Worm (Caenorhabditis elegans) whole organism, L4 larva: ENCODE results near the gene Y39F10C.1.

ENCODE experiments used
- F10B5.3 ChIP-seq: sonication (generic microtip); optimal IDR thresholded peaks from 2 replicates; lab custom pipeline; 2016; ENCODE audit warnings: mild to moderate bottlenecking, missing genetic modification characterization, missing compliant biosample characterization
- ZK337.2 ChIP-seq: fragments of 200-800 bp; sonication (Bioruptor generic); IDR thresholded peaks from 2 replicates; pipeline ENCODE4 v1.3.6; 2022; ENCODE audit warnings: missing genetic modification reagents, missing genetic modification characterization, missing compliant biosample characterization
- aha-1 ChIP-seq: fragments of 150-350 bp; peaks from one replicate; lab custom pipeline; 2014; ENCODE audit warnings: missing biosample characterization, missing genetic modification characterization
- attf-4 ChIP-seq: sonication (generic microtip); optimal IDR thresholded peaks from 3 replicates; lab custom pipeline; 2017; ENCODE audit warnings: missing biosample characterization, missing genetic modification characterization
- daf-12 ChIP-seq: fragments of 150-350 bp; optimal IDR thresholded peaks from 2 replicates; lab custom pipeline; 2014; ENCODE audit warnings: missing biosample characterization, missing genetic modification reagents, missing genetic modification characterization
- daf-16 ChIP-seq, 3 experiments: sonication (generic microtip); optimal IDR thresholded peaks; 2 replicates each; lab custom pipeline; 2016 to 2017; ENCODE audit warnings: missing genetic modification characterization in 3 of 3, missing genetic modification reagents in 3 of 3, mild to moderate bottlenecking in 2 of 3, missing compliant biosample characterization in 2 of 3, missing biosample characterization in 1 of 3, moderate library complexity in 1 of 3
- dpl-1 ChIP-seq: fragments of 150-350 bp; optimal IDR thresholded peaks from 2 replicates; lab custom pipeline; 2014; ENCODE audit warnings: missing biosample characterization, missing genetic modification reagents, missing genetic modification characterization
- dve-1 ChIP-seq: sonication (generic microtip); optimal IDR thresholded peaks from 2 replicates; lab custom pipeline; 2017; ENCODE audit warnings: antibody characterized with exemption, mild to moderate bottlenecking, missing genetic modification characterization, missing compliant biosample characterization; ENCODE audit not compliant: insufficient read depth
- hif-1 ChIP-seq, 2 experiments: sonication (generic microtip); optimal IDR thresholded peaks; 2 replicates each; lab custom pipeline; 2016 to 2017; ENCODE audit warnings: missing compliant biosample characterization in 2 of 2, missing genetic modification characterization in 2 of 2, missing genetic modification reagents in 2 of 2, missing genotype in 2 of 2, mild to moderate bottlenecking in 1 of 2
- lim-7 ChIP-seq: fragments of 200-800 bp; sonication (Bioruptor generic); IDR thresholded peaks from 2 replicates; pipeline ENCODE4 v1.3.6; 2022; ENCODE audit warnings: missing genetic modification characterization, missing compliant biosample characterization
- lin-1 ChIP-seq: fragments of 200-800 bp; sonication (Bioruptor generic); IDR thresholded peaks from 2 replicates; pipeline ENCODE4 v1.3.6; 2022; ENCODE audit warnings: missing genetic modification reagents, missing genetic modification characterization, missing compliant biosample characterization
- lin-13 ChIP-seq: fragments of 150-350 bp; optimal IDR thresholded peaks from 2 replicates; lab custom pipeline; 2014; ENCODE audit warnings: missing biosample characterization, missing genetic modification reagents, missing genetic modification characterization
- madf-5 ChIP-seq, 2 experiments: fragments of 200-800 bp; sonication (Bioruptor generic); IDR thresholded peaks; 2 replicates each; pipeline ENCODE4 v1.3.6; 2022; ENCODE audit warnings: missing compliant biosample characterization in 2 of 2, missing genetic modification characterization in 2 of 2
- mdl-1 ChIP-seq, 2 experiments: fragments of 150-350 bp in 1 of 2; sonication (generic microtip) in 1 of 2; optimal IDR thresholded peaks; 2 replicates each; lab custom pipeline; 2014 to 2017; ENCODE audit warnings: missing biosample characterization in 2 of 2, missing genetic modification characterization in 2 of 2
- mes-2 ChIP-seq: sonication (generic microtip); optimal IDR thresholded peaks from 2 replicates; lab custom pipeline; 2016; ENCODE audit warnings: missing genotype, mild to moderate bottlenecking, missing genetic modification characterization, missing compliant biosample characterization; ENCODE audit not compliant: poor library complexity, severe bottlenecking
- mxl-3 ChIP-seq: fragments of 200-800 bp; sonication (Bioruptor generic); optimal IDR thresholded peaks from 2 replicates; lab custom pipeline; 2018; ENCODE audit warnings: mild to moderate bottlenecking, missing genetic modification characterization, missing compliant biosample characterization
- nhr-10 ChIP-seq: fragments of 150-350 bp; optimal IDR thresholded peaks from 2 replicates; lab custom pipeline; 2014; ENCODE audit warnings: missing biosample characterization, missing genetic modification characterization
- nhr-11 ChIP-seq: fragments of 150-350 bp; optimal IDR thresholded peaks from 2 replicates; lab custom pipeline; 2014; ENCODE audit warnings: missing biosample characterization, missing genetic modification characterization
- nhr-237 ChIP-seq: sonication (generic microtip); optimal IDR thresholded peaks from 2 replicates; lab custom pipeline; 2017; ENCODE audit warnings: missing biosample characterization, missing genetic modification characterization
- nhr-41 ChIP-seq: fragments of 200-800 bp; sonication (Bioruptor generic); IDR thresholded peaks from 2 replicates; pipeline ENCODE4 v1.3.6; 2022; ENCODE audit warnings: missing genetic modification reagents, missing genetic modification characterization, missing compliant biosample characterization
- nhr-42 ChIP-seq: fragments of 200-800 bp; sonication (Bioruptor generic); IDR thresholded peaks from 2 replicates; pipeline ENCODE4 v1.3.6; 2022; ENCODE audit warnings: missing genetic modification characterization, missing compliant biosample characterization
- nhr-76 ChIP-seq: fragments of 150-350 bp; optimal IDR thresholded peaks from 2 replicates; lab custom pipeline; 2014; ENCODE audit warnings: missing biosample characterization, missing genetic modification characterization
- pha-4 ChIP-seq, 2 experiments: fragments of 150-350 bp in 1 of 2; fragments of 200-800 bp in 1 of 2; sonication (Bioruptor generic) in 1 of 2; IDR thresholded peaks in 1 of 2; optimal IDR thresholded peaks in 1 of 2; 2 replicates each; pipeline versions ENCODE4 v1.3.6 to Lab custom; 2014 to 2022; ENCODE audit warnings: missing genetic modification characterization in 2 of 2, missing genetic modification reagents in 2 of 2, missing biosample characterization in 1 of 2, missing compliant biosample characterization in 1 of 2
- saeg-2 ChIP-seq: fragments of 200-800 bp; sonication (Bioruptor generic); IDR thresholded peaks from 2 replicates; pipeline ENCODE4 v1.3.6; 2022; ENCODE audit warnings: missing genetic modification reagents, missing genetic modification characterization, missing compliant biosample characterization
- set-16 ChIP-seq: fragments of 200-800 bp; sonication (Bioruptor generic); IDR thresholded peaks from 2 replicates; pipeline ENCODE4 v1.3.6; 2022; ENCODE audit warnings: missing genetic modification reagents, missing genetic modification characterization, missing compliant biosample characterization
- spr-3 ChIP-seq: fragments of 200-800 bp; sonication (Bioruptor generic); optimal IDR thresholded peaks from 2 replicates; lab custom pipeline; 2018; ENCODE audit warnings: mild to moderate bottlenecking, missing genetic modification characterization, missing compliant biosample characterization
- unc-62 ChIP-seq, 3 experiments: fragments of 150-350 bp in 1 of 3; sonication (generic microtip); optimal IDR thresholded peaks in 2 of 3; peaks in 1 of 3; 1 replicate in 1 of 3; 2 replicates in 2 of 3; lab custom pipeline; 2014 to 2017; ENCODE audit warnings: missing biosample characterization in 3 of 3, missing genetic modification characterization in 3 of 3, missing genetic modification reagents in 3 of 3, missing genotype in 1 of 3
- zip-11 ChIP-seq: fragments of 200-800 bp; sonication (Bioruptor generic); IDR thresholded peaks from 2 replicates; pipeline ENCODE4 v1.3.6; 2022; ENCODE audit warnings: missing genetic modification characterization, missing compliant biosample characterization

Y39F10C.1 gene

DNA sequence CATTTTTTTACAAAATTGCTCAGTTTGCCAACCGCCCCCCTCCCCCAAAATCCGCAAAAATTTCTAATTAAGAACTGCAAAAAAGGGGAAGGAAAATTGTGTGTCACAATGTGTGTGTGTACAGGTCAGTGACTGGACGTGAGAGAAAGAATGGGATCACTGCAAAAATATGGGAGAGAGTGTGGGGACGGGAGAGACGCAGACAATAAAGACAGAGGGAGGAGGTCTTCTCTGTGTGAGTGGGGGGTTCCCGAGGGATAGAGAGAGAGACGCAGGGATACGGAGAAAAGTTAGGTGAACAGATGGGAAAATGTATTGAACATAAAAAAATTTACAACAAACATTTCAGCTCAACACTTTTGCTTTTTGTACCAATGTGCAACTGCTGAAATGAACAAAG lies 49.5 kb upstream of the Y39F10C.1 start (continued):
- TF ChIP-seq hif-1 (tag; optimal IDR thresholded peaks at IDR 0.05; lab: Kevin White, UChicago) = no peak
- no peak for TF ChIP-seq nhr-237
- no peak for TF ChIP-seq F10B5.3 (tag; lab: Kevin White, UChicago)
- 0 out of 2 replicates have a peak, but pooled peaks have one; percentile 2 for TF ChIP-seq ZK337.2 (GFP tag; lab: Robert Waterston, UW)
- TF ChIP-seq pha-4 (GFP tag; IDR thresholded peaks at IDR 0.05; lab: Robert Waterston, UW) = no peak
- peak; percentile 5 for TF ChIP-seq pha-4 (tag; optimal IDR thresholded peaks at IDR 0.05; lab: Kevin White, UChicago)
- no peak for TF ChIP-seq mes-2
- TF ChIP-seq daf-12 (tag; lab: Kevin White, UChicago) = no peak
- TF ChIP-seq mxl-3 (GFP tag; lab: Kevin White, UChicago) = peak; percentile 50
- peak; percentile 40 for TF ChIP-seq dve-1 (tag; lab: Kevin White, UChicago)
- TF ChIP-seq nhr-41 = no peak
- no peak for TF ChIP-seq nhr-11 (tag; lab: Kevin White, UChicago)
- no peak for TF ChIP-seq lin-1 (GFP tag; lab: Robert Waterston, UW)
- peak in 1 of 2 experiments; percentile 42 for TF ChIP-seq daf-16 (GFP tag; optimal IDR thresholded peaks at IDR 0.05; lab: Kevin White, UChicago)
- no peak for TF ChIP-seq daf-16 (tag; optimal IDR thresholded peaks at IDR 0.05; lab: Kevin White, UChicago)
- TF ChIP-seq set-16 (GFP tag; lab: Robert Waterston, UW) = peak; percentile 20; the same call in 1 of the 2 replicates

DNA sequence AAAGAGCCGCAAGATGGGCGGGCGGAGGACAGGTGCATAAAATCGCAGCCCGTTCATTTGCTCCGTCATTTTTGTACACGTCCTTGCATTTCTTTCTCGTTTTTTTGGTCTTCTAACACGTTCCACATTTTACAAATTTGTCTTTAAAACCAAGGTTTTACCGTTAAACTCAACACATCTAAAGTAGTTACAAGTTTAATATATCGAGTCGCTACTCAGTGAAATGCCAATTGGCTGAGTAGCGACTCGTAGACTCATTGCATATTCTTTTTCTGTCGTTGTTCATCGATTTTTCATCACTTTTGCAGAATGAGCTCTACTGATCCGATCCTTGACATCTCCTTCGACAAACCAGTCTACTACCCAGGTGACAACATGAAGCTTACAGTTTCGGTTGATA lies 48.2 kb upstream of the Y39F10C.1 start, which contains the start of gene arrd-1:
arrd-1 (plus strand) TSS at position 301 of the 400 bp plus-strand sequence.
- no peak for TF ChIP-seq madf-5 (GFP tag; IDR thresholded peaks at IDR 0.05; lab: Robert Waterston, UW)
- TF ChIP-seq nhr-76 (tag; lab: Kevin White, UChicago) = no peak
- no peak for TF ChIP-seq mes-2
- TF ChIP-seq spr-3 (GFP tag; lab: Kevin White, UChicago) = no peak
- no peak for TF ChIP-seq attf-4 (tag; lab: Kevin White, UChicago)
- no peak for TF ChIP-seq saeg-2
- TF ChIP-seq nhr-42 (GFP tag; lab: Robert Waterston, UW) = no peak
- no peak for TF ChIP-seq mdl-1 (tag; optimal IDR thresholded peaks at IDR 0.05; lab: Kevin White, UChicago)
- TF ChIP-seq zip-11 (GFP tag; lab: Robert Waterston, UW) = no peak
- no peak for TF ChIP-seq nhr-10 (tag; lab: Kevin White, UChicago)
- no peak for TF ChIP-seq daf-16 (GFP tag; optimal IDR thresholded peaks at IDR 0.05; lab: Kevin White, UChicago)
- TF ChIP-seq daf-16 (tag; optimal IDR thresholded peaks at IDR 0.05; lab: Kevin White, UChicago) = no peak
- TF ChIP-seq dpl-1 (GFP tag; lab: Kevin White, UChicago) = no peak
- TF ChIP-seq aha-1 = no peak

DNA sequence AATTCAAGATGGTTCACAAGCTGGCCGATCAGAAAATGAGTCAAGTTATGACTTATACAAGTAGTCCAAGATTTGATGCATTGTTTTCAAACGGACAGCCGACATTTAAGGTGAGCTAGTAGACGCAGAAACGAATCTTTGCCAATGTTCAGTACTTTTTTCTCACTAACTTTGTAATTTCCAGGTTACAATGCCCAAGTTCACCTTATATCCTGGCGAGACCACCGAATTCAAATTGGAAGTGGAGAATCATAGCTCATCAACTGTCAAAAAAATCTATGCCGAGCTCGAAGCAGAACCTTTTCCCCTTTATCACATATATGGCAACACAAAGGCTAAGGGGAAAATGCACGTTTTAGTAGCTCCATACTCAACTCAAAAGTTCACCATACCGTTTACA lies 47.5 kb upstream of the Y39F10C.1 start:
- TF ChIP-seq daf-16 (GFP tag; optimal IDR thresholded peaks at IDR 0.05; lab: Kevin White, UChicago) (no peak), daf-16 (tag; optimal IDR thresholded peaks at IDR 0.05; lab: Kevin White, UChicago) (no peak), unc-62 (GFP tag; optimal IDR thresholded peaks at IDR 0.05 in 1 of 2; lab: Kevin White, UChicago) (peak in 1 of 2 experiments; percentile 95), unc-62 (tag; optimal IDR thresholded peaks at IDR 0.05; lab: Kevin White, UChicago) (no peak)

DNA sequence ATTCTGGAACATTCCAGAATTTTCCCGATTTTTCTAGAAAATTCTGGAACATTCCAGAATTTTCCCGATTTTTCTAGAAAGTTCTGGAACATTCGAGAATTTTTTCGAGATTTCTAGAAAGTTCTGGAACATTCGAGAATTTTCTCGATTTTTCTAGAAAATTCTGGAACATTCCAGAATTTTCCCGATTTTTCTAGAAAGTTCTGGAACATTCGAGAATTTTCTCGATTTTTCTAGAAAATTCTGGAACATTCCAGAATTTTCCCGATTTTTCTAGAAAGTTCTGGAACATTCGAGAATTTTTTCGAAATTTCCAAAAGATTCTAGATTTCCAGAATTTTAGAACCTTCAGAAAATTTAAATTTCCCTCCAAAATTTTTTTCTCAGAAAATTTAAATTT lies 42.9 kb upstream of the Y39F10C.1 start:
- peak; percentile 48; the same call in 1 of the 2 replicates for TF ChIP-seq lim-7 (GFP tag; lab: Robert Waterston, UW)
- TF ChIP-seq, all 104 proteins: peak for 1; not testable (repeated sequence) for 103

DNA sequence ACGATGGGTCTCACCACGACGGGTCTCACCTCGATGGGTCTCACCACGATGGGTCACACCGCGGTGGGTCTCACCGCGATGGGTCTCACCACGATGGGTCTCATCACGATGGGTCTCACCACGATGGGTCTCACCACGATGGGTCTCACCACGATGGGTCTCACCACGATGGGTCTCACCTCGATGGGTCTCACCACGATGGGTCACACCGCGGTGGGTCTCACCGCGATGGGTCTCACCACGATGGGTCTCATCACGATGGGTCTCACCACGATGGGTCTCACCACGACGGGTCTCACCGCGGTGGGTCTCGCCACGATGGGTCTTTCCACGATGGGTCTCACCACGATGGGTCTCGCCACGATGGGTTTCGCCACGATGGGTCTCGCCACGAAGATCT lies 42.3 kb upstream of the Y39F10C.1 start:
- TF ChIP-seq set-16 (GFP tag; lab: Robert Waterston, UW) = peak; percentile 81

DNA sequence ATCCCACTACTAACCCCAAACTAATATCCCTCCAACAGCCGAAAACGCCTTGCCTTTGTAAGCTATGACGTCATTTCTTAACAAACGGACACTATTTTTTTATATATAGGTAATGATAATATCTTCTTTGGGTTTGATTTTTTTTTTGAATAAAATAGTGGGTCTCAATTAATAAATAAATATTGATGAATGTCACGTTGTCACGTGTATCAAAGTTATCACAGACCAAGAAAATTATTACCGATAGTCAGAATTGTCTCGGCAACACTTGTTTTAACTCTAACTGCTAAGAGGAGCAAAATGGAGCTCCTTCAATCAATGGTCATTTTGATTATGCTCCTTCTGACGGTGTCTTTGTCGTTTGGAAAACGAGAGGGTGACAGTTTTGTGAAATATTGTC lies 41.4 kb upstream of the Y39F10C.1 start, which contains the start of gene T04B8.1:
T04B8.1 (plus strand) TSS at position 301 of the 400 bp plus-strand sequence.
- TF ChIP-seq lin-13 (GFP tag; lab: Kevin White, UChicago) (no peak), aha-1 (peak; percentile 29)
